Worm (Caenorhabditis elegans) whole organism, late embryonic: ENCODE data around the gene F42A9.6.

Experiments used
- C38D4.7 ChIP-seq: fragments of 200-800 bp; sonication (Bioruptor generic); optimal IDR thresholded peaks from 2 replicates; lab custom pipeline; 2018; ENCODE audit warnings: mild to moderate bottlenecking, missing genetic modification characterization, moderate library complexity, missing compliant biosample characterization
- F13H6.1 ChIP-seq: sonication (generic microtip); optimal IDR thresholded peaks from 2 replicates; lab custom pipeline; 2016; ENCODE audit warnings: missing genetic modification characterization, missing compliant biosample characterization
- K09A11.1 ChIP-seq: sonication (generic microtip); optimal IDR thresholded peaks from 2 replicates; lab custom pipeline; 2017; ENCODE audit warnings: antibody characterized with exemption, mild to moderate bottlenecking, missing genetic modification characterization, missing compliant biosample characterization; ENCODE audit not compliant: insufficient read depth
- T23F11.4 ChIP-seq: fragments of 200-800 bp; sonication (Bioruptor generic); optimal IDR thresholded peaks from 2 replicates; lab custom pipeline; 2018; ENCODE audit warnings: mild to moderate bottlenecking, missing genetic modification characterization, missing compliant biosample characterization
- Y22D7AL.16 ChIP-seq: sonication (generic microtip); optimal IDR thresholded peaks from 2 replicates; lab custom pipeline; 2016; ENCODE audit warnings: missing genetic modification characterization, missing compliant biosample characterization
- ceh-14 ChIP-seq: sonication (generic microtip); optimal IDR thresholded peaks from 2 replicates; lab custom pipeline; 2016; ENCODE audit warnings: missing genotype, missing genetic modification characterization, missing compliant biosample characterization
- ceh-31 ChIP-seq: sonication (generic microtip); optimal IDR thresholded peaks from 2 replicates; lab custom pipeline; 2016; ENCODE audit warnings: missing genetic modification characterization, missing compliant biosample characterization
- ceh-48 ChIP-seq: sonication (generic microtip); optimal IDR thresholded peaks from 2 replicates; lab custom pipeline; 2016; ENCODE audit warnings: missing genetic modification characterization, inconsistent platforms, missing compliant biosample characterization
- che-1 ChIP-seq: sonication (generic microtip); optimal IDR thresholded peaks from 2 replicates; lab custom pipeline; 2016; ENCODE audit warnings: mild to moderate bottlenecking, missing genetic modification characterization, missing compliant biosample characterization
- dmd-4 ChIP-seq: sonication (generic microtip); optimal IDR thresholded peaks from 2 replicates; lab custom pipeline; 2016; ENCODE audit warnings: borderline replicate concordance, missing genetic modification characterization, missing compliant biosample characterization
- elt-2 ChIP-seq: sonication (generic microtip); optimal IDR thresholded peaks from 2 replicates; lab custom pipeline; 2016; ENCODE audit warnings: missing genetic modification reagents, missing genetic modification characterization, missing compliant biosample characterization
- elt-4 ChIP-seq: sonication (generic microtip); optimal IDR thresholded peaks from 2 replicates; lab custom pipeline; 2016; ENCODE audit warnings: missing genetic modification characterization, missing compliant biosample characterization
- eyg-1 ChIP-seq: sonication (generic microtip); optimal IDR thresholded peaks from 2 replicates; lab custom pipeline; 2016; ENCODE audit warnings: missing genotype, missing genetic modification characterization, missing compliant biosample characterization
- fax-1 ChIP-seq: sonication (generic microtip); optimal IDR thresholded peaks from 2 replicates; lab custom pipeline; 2016; ENCODE audit warnings: missing genotype, missing genetic modification characterization, missing compliant biosample characterization
- fkh-6 ChIP-seq: sonication (generic microtip); optimal IDR thresholded peaks from 2 replicates; lab custom pipeline; 2016; ENCODE audit warnings: missing genetic modification characterization, missing compliant biosample characterization
- hlh-30 ChIP-seq: sonication (generic microtip); optimal IDR thresholded peaks from 2 replicates; lab custom pipeline; 2017; ENCODE audit warnings: antibody characterized with exemption, missing genetic modification characterization, missing compliant biosample characterization; ENCODE audit not compliant: insufficient read depth
- hlh-6 ChIP-seq: sonication (generic microtip); optimal IDR thresholded peaks from 2 replicates; lab custom pipeline; 2016; ENCODE audit warnings: missing genotype, missing genetic modification characterization, missing compliant biosample characterization
- lim-6 ChIP-seq: sonication (generic microtip); optimal IDR thresholded peaks from 2 replicates; lab custom pipeline; 2016; ENCODE audit warnings: missing genetic modification characterization, missing compliant biosample characterization
- lin-11 ChIP-seq: fragments of 200-800 bp; sonication (Bioruptor generic); optimal IDR thresholded peaks from 2 replicates; lab custom pipeline; 2018; ENCODE audit warnings: mild to moderate bottlenecking, missing genetic modification characterization, missing compliant biosample characterization
- nfya-1 ChIP-seq: sonication (generic microtip); optimal IDR thresholded peaks from 2 replicates; lab custom pipeline; 2017; ENCODE audit warnings: missing genetic modification characterization, mild to moderate bottlenecking, missing compliant biosample characterization, antibody characterized with exemption, moderate library complexity
- nhr-232 ChIP-seq: sonication (generic microtip); optimal IDR thresholded peaks from 2 replicates; lab custom pipeline; 2016; ENCODE audit warnings: missing genetic modification characterization, missing compliant biosample characterization
- odd-2 ChIP-seq: sonication (generic microtip); optimal IDR thresholded peaks from 2 replicates; lab custom pipeline; 2017; ENCODE audit warnings: antibody characterized with exemption, mild to moderate bottlenecking, missing genetic modification characterization, missing compliant biosample characterization
- pat-9 ChIP-seq: fragments of 200-800 bp; sonication (Bioruptor generic); optimal IDR thresholded peaks from 2 replicates; lab custom pipeline; 2018; ENCODE audit warnings: mild to moderate bottlenecking, missing genetic modification characterization, moderate library complexity, missing compliant biosample characterization
- pha-2 ChIP-seq: sonication (generic microtip); optimal IDR thresholded peaks from 2 replicates; lab custom pipeline; 2017; ENCODE audit warnings: mild to moderate bottlenecking, missing genetic modification characterization, missing compliant biosample characterization
- pqm-1 ChIP-seq: sonication (generic microtip); optimal IDR thresholded peaks from 2 replicates; lab custom pipeline; 2016; ENCODE audit warnings: missing genetic modification characterization, missing compliant biosample characterization
- pros-1 ChIP-seq: fragments of 150-350 bp; optimal IDR thresholded peaks from 2 replicates; lab custom pipeline; 2014; ENCODE audit warnings: missing biosample characterization, missing genetic modification reagents, missing genetic modification characterization
- ref-2 ChIP-seq: sonication (generic microtip); optimal IDR thresholded peaks from 2 replicates; lab custom pipeline; 2016; ENCODE audit warnings: missing genetic modification characterization, missing compliant biosample characterization
- sdc-2 ChIP-seq: sonication (generic microtip); optimal IDR thresholded peaks from 2 replicates; lab custom pipeline; 2016; ENCODE audit warnings: missing genotype, missing genetic modification characterization, missing compliant biosample characterization
- sox-4 ChIP-seq: sonication (generic microtip); optimal IDR thresholded peaks from 2 replicates; lab custom pipeline; 2017; ENCODE audit warnings: mild to moderate bottlenecking, missing genetic modification characterization, inconsistent platforms, missing compliant biosample characterization
- syd-9 ChIP-seq: sonication (generic microtip); optimal IDR thresholded peaks from 2 replicates; lab custom pipeline; 2016; ENCODE audit warnings: mild to moderate bottlenecking, missing genetic modification characterization, moderate library complexity, missing compliant biosample characterization
- tbx-2 ChIP-seq: sonication (generic microtip); optimal IDR thresholded peaks from 2 replicates; lab custom pipeline; 2016; ENCODE audit warnings: missing genetic modification characterization, missing compliant biosample characterization
- tbx-7 ChIP-seq: sonication (generic microtip); optimal IDR thresholded peaks from 2 replicates; lab custom pipeline; 2016; ENCODE audit warnings: missing genotype, missing genetic modification characterization, missing compliant biosample characterization
- unc-42 ChIP-seq: sonication (generic microtip); optimal IDR thresholded peaks from 2 replicates; lab custom pipeline; 2016; ENCODE audit warnings: missing genotype, missing genetic modification characterization, missing compliant biosample characterization
- unc-55 ChIP-seq: sonication (generic microtip); optimal IDR thresholded peaks from 2 replicates; lab custom pipeline; 2017; ENCODE audit warnings: missing biosample characterization, missing genetic modification reagents, missing genetic modification characterization
- unc-86 ChIP-seq: sonication (generic microtip); optimal IDR thresholded peaks from 2 replicates; lab custom pipeline; 2016; ENCODE audit warnings: missing genetic modification characterization, missing compliant biosample characterization
- zip-5 ChIP-seq: sonication (generic microtip); optimal IDR thresholded peaks from 2 replicates; lab custom pipeline; 2016; ENCODE audit warnings: missing genetic modification characterization, missing compliant biosample characterization

F42A9.6 gene

ce11 chrIV:8585076-8586033, 23.7 kb upstream of the F42A9.6 start, which contains the start of gene catp-7:
Gene catp-7 (plus strand): TSS chrIV:8585983.
- TF ChIP-seq T23F11.4 (GFP tag; lab: Kevin White, UChicago) (no peak), elt-4 (tag; lab: Kevin White, UChicago) (no peak), pqm-1 (tag; lab: Kevin White, UChicago) (peak; percentile 18), hlh-30 (no peak), elt-2 (tag; lab: Kevin White, UChicago) (peak; percentile 22)

- TF ChIP-seq K09A11.1 (tag; lab: Kevin White, UChicago) (no peak), ceh-14 (tag; lab: Kevin White, UChicago) (peak; percentile 35), nfya-1 (tag; lab: Kevin White, UChicago) (peak; percentile 29), hlh-30 (no peak), tbx-7 (no peak), fax-1 (tag; lab: Kevin White, UChicago) (no peak), F13H6.1 (tag; lab: Kevin White, UChicago) (peak; percentile 17), odd-2 (tag; lab: Kevin White, UChicago) (no peak), C38D4.7 (GFP tag; lab: Kevin White, UChicago) (no peak), sox-4 (no peak), nhr-232 (tag; lab: Kevin White, UChicago) (no peak), unc-86 (no peak), eyg-1 (tag; lab: Kevin White, UChicago) (no peak), zip-5 (tag; lab: Kevin White, UChicago) (no peak), unc-55 (GFP tag; lab: Kevin White, UChicago) (peak; percentile 80), lim-6 (tag; lab: Kevin White, UChicago) (no peak), tbx-2 (tag; lab: Kevin White, UChicago) (peak; percentile 3), dmd-4 (no peak), pat-9 (no peak), ceh-31 (tag; lab: Kevin White, UChicago) (peak; percentile 5)
Observed at ce11 chrIV:8587057-8587456, 22.0 kb upstream of the F42A9.6 start.

- TF ChIP-seq che-1 (tag; lab: Kevin White, UChicago) (no peak), ref-2 (tag; lab: Kevin White, UChicago) (no peak), pros-1 (tag; lab: Kevin White, UChicago) (no peak), sdc-2 (tag; lab: Kevin White, UChicago) (no peak), fkh-6 (tag; lab: Kevin White, UChicago) (no peak)
- TF ChIP-seq, all 69 proteins: peak for 0
Observed at ce11 chrIV:8587605-8588004, 21.4 kb upstream of the F42A9.6 start.

- no peak for TF ChIP-seq hlh-6 (tag; lab: Kevin White, UChicago)
- no peak for TF ChIP-seq unc-42 (tag; lab: Kevin White, UChicago)
- TF ChIP-seq syd-9 = no peak
- no peak for TF ChIP-seq sdc-2 (tag; lab: Kevin White, UChicago)
- no peak for TF ChIP-seq pha-2
- no peak for TF ChIP-seq sox-4
- TF ChIP-seq che-1 (tag; lab: Kevin White, UChicago) = no peak
- TF ChIP-seq T23F11.4 (GFP tag; lab: Kevin White, UChicago) = no peak
- TF ChIP-seq F13H6.1 (tag; lab: Kevin White, UChicago) = no peak
- TF ChIP-seq tbx-2 (tag; lab: Kevin White, UChicago) = no peak
- TF ChIP-seq ceh-48 (tag; lab: Kevin White, UChicago) = no peak
- TF ChIP-seq fkh-6 (tag; lab: Kevin White, UChicago) = no peak
- TF ChIP-seq Y22D7AL.16 (tag; lab: Kevin White, UChicago) = no peak
- TF ChIP-seq lin-11 = no peak
- no peak for TF ChIP-seq nhr-232 (tag; lab: Kevin White, UChicago)
- TF ChIP-seq, all 69 proteins: peak for 0
Observed at ce11 chrIV:8595317-8595716, 13.7 kb upstream of the F42A9.6 start, which contains the start of gene Y59H11AR.3. Gene Y59H11AR.3 (minus strand): TSS chrIV:8595417.
